Worm (Caenorhabditis elegans) whole organism, young adult: ENCODE results near the gene srab-20.

Source experiments
- B0019.2 ChIP-seq: fragments of 200-800 bp; sonication (Bioruptor generic); conservative IDR thresholded peaks from 2 replicates; pipeline ENCODE4 v1.3.6; 2022; ENCODE audit warnings: missing genetic modification reagents, missing genetic modification characterization, missing compliant biosample characterization
- B0261.1 ChIP-seq: sonication (generic microtip); optimal IDR thresholded peaks from 2 replicates; lab custom pipeline; 2016; ENCODE audit warnings: mild to moderate bottlenecking, missing genetic modification characterization, moderate library complexity, missing compliant biosample characterization
- D2030.7 ChIP-seq: fragments of 200-800 bp; sonication (Bioruptor generic); IDR thresholded peaks from 2 replicates; pipeline ENCODE4 v1.3.6; 2022; ENCODE audit warnings: missing genetic modification reagents, missing genetic modification characterization, missing compliant biosample characterization
- F23B12.7 ChIP-seq: sonication (generic microtip); optimal IDR thresholded peaks from 2 replicates; lab custom pipeline; 2017; ENCODE audit warnings: missing genetic modification characterization, mild to moderate bottlenecking, missing compliant biosample characterization, antibody characterized with exemption, moderate library complexity; ENCODE audit not compliant: insufficient read depth
- Y56A3A.18 ChIP-seq: fragments of 200-800 bp; sonication (Bioruptor generic); IDR thresholded peaks from 2 replicates; pipeline ENCODE4 v1.3.6; 2022; ENCODE audit warnings: missing genetic modification reagents, missing genetic modification characterization, missing compliant biosample characterization
- ama-1 ChIP-seq, 3 experiments: fragments of 150-350 bp in 1 of 3; sonication (generic microtip) in 2 of 3; optimal IDR thresholded peaks; 2 replicates each; lab custom pipeline; 2014 to 2018; ENCODE audit warnings: missing biosample characterization in 2 of 3, missing genetic modification characterization in 2 of 3, missing genetic modification reagents in 2 of 3
- athp-1 ChIP-seq: sonication (generic microtip); optimal IDR thresholded peaks from 2 replicates; lab custom pipeline; 2017; ENCODE audit warnings: mild to moderate bottlenecking, missing genetic modification characterization, missing compliant biosample characterization
- bed-2 ChIP-seq: fragments of 200-800 bp; sonication (Bioruptor generic); IDR thresholded peaks from 2 replicates; pipeline ENCODE4 v1.3.6; 2022; ENCODE audit warnings: missing genetic modification reagents, missing genetic modification characterization, missing compliant biosample characterization
- cebp-1 ChIP-seq, 2 experiments: fragments of 200-800 bp in 1 of 2; sonication (Bioruptor generic) in 1 of 2; sonication (generic microtip) in 1 of 2; IDR thresholded peaks in 1 of 2; optimal IDR thresholded peaks in 1 of 2; 2 replicates each; pipeline versions ENCODE4 v1.3.6 to Lab custom; 2017 to 2022; ENCODE audit warnings: missing compliant biosample characterization in 2 of 2, missing genetic modification characterization in 2 of 2, mild to moderate bottlenecking in 1 of 2, missing genetic modification reagents in 1 of 2, moderate library complexity in 1 of 2
- cebp-2 ChIP-seq: fragments of 200-800 bp; sonication (Bioruptor generic); IDR thresholded peaks from 2 replicates; pipeline ENCODE4 v1.3.6; 2022; ENCODE audit warnings: missing genetic modification characterization, missing compliant biosample characterization
- ceh-27 ChIP-seq: fragments of 200-800 bp; sonication (Bioruptor generic); optimal IDR thresholded peaks from 2 replicates; lab custom pipeline; 2018; ENCODE audit warnings: mild to moderate bottlenecking, missing genetic modification characterization, moderate library complexity, missing compliant biosample characterization
- chd-7 ChIP-seq: sonication (generic microtip); optimal IDR thresholded peaks from 2 replicates; lab custom pipeline; 2016; ENCODE audit warnings: mild to moderate bottlenecking, missing genetic modification characterization, moderate library complexity, missing compliant biosample characterization
- die-1 ChIP-seq: sonication (generic microtip); optimal IDR thresholded peaks from 2 replicates; lab custom pipeline; 2016; ENCODE audit warnings: missing genotype, mild to moderate bottlenecking, missing genetic modification characterization, missing compliant biosample characterization
- ets-4 ChIP-seq: fragments of 200-800 bp; sonication (Bioruptor generic); optimal IDR thresholded peaks from 2 replicates; lab custom pipeline; 2018; ENCODE audit warnings: mild to moderate bottlenecking, missing genetic modification characterization, missing compliant biosample characterization
- hlh-26 ChIP-seq: fragments of 200-800 bp; sonication (Bioruptor generic); conservative IDR thresholded peaks from 2 replicates; pipeline ENCODE4 v1.3.6; 2022; ENCODE audit warnings: missing genetic modification reagents, missing genetic modification characterization, missing compliant biosample characterization
- hmg-1.2 ChIP-seq: fragments of 200-800 bp; sonication (Bioruptor generic); IDR thresholded peaks from 2 replicates; pipeline ENCODE4 v1.3.6; 2022; ENCODE audit warnings: missing genetic modification reagents, missing genetic modification characterization, missing compliant biosample characterization
- let-607 ChIP-seq, 2 experiments: fragments of 200-800 bp in 1 of 2; sonication (Bioruptor generic) in 1 of 2; sonication (generic microtip) in 1 of 2; optimal IDR thresholded peaks; 2 replicates each; lab custom pipeline; 2016 to 2018; ENCODE audit warnings: mild to moderate bottlenecking in 2 of 2, missing compliant biosample characterization in 2 of 2, missing genetic modification characterization in 2 of 2, moderate library complexity in 2 of 2, missing genotype in 1 of 2
- lin-26 ChIP-seq: fragments of 200-800 bp; sonication (Bioruptor generic); IDR thresholded peaks from 2 replicates; pipeline ENCODE4 v1.3.6; 2022; ENCODE audit warnings: missing genetic modification reagents, missing genetic modification characterization, missing compliant biosample characterization
- lin-54 ChIP-seq: fragments of 200-800 bp; sonication (Bioruptor generic); optimal IDR thresholded peaks from 2 replicates; lab custom pipeline; 2018; ENCODE audit warnings: mild to moderate bottlenecking, missing genetic modification characterization, missing compliant biosample characterization
- lir-1 ChIP-seq: fragments of 200-800 bp; sonication (Bioruptor generic); conservative IDR thresholded peaks from 2 replicates; pipeline ENCODE4 v1.3.6; 2022; ENCODE audit warnings: missing genetic modification reagents, missing genetic modification characterization, missing compliant biosample characterization
- lsl-1 ChIP-seq: fragments of 200-800 bp; sonication (Bioruptor generic); optimal IDR thresholded peaks from 2 replicates; lab custom pipeline; 2018; ENCODE audit warnings: mild to moderate bottlenecking, missing genetic modification characterization, moderate library complexity, missing compliant biosample characterization
- madf-10 ChIP-seq: sonication (generic microtip); optimal IDR thresholded peaks from 2 replicates; lab custom pipeline; 2016; ENCODE audit warnings: mild to moderate bottlenecking, missing genetic modification characterization, missing compliant biosample characterization
- madf-6 ChIP-seq: fragments of 200-800 bp; sonication (Bioruptor generic); IDR thresholded peaks from 2 replicates; pipeline ENCODE4 v1.3.6; 2022; ENCODE audit warnings: missing genetic modification reagents, missing genetic modification characterization, missing compliant biosample characterization
- mxl-1 ChIP-seq: sonication (generic microtip); optimal IDR thresholded peaks from 2 replicates; lab custom pipeline; 2016; ENCODE audit warnings: missing genetic modification characterization, missing compliant biosample characterization
- nfyb-1 ChIP-seq: fragments of 200-800 bp; sonication (Bioruptor generic); IDR thresholded peaks from 2 replicates; pipeline ENCODE4 v1.3.6; 2022; ENCODE audit warnings: missing genetic modification reagents, missing genetic modification characterization, missing compliant biosample characterization
- nhr-90 ChIP-seq: sonication (generic microtip); optimal IDR thresholded peaks from 2 replicates; lab custom pipeline; 2016; ENCODE audit warnings: missing genotype, mild to moderate bottlenecking, missing genetic modification characterization, missing compliant biosample characterization
- pha-4 ChIP-seq: fragments of 150-350 bp; sonication (generic microtip); optimal IDR thresholded peaks from 2 replicates; lab custom pipeline; 2014; ENCODE audit warnings: missing biosample characterization, missing genetic modification reagents, missing genetic modification characterization
- rec-8 ChIP-seq, 2 experiments: sonication (generic microtip); optimal IDR thresholded peaks; 2 replicates each; lab custom pipeline; 2016; ENCODE audit warnings: mild to moderate bottlenecking in 2 of 2, missing genetic modification characterization in 2 of 2, missing genetic modification reagents in 2 of 2, missing genotype in 2 of 2, missing biosample characterization in 1 of 2, missing compliant biosample characterization in 1 of 2, moderate library complexity in 1 of 2
- rpc-1 ChIP-seq, 2 experiments: fragments of 150-350 bp in 1 of 2; sonication (generic microtip) in 1 of 2; optimal IDR thresholded peaks; 2 replicates each; lab custom pipeline; 2014 to 2018; ENCODE audit warnings: missing biosample characterization in 1 of 2, missing genetic modification characterization in 1 of 2, missing genetic modification reagents in 1 of 2, missing genotype in 1 of 2
- snpc-3.4 ChIP-seq: sonication (generic microtip); optimal IDR thresholded peaks from 2 replicates; lab custom pipeline; 2017; ENCODE audit warnings: missing genetic modification characterization, mild to moderate bottlenecking, missing compliant biosample characterization, antibody characterized with exemption, moderate library complexity, missing genotype, missing genetic modification reagents
- snpc-4 ChIP-seq, 5 experiments: fragments of 150-350 bp in 1 of 5; sonication (generic microtip) in 4 of 5; optimal IDR thresholded peaks; 2 replicates each; lab custom pipeline; 2014 to 2018; ENCODE audit warnings: missing genetic modification characterization in 5 of 5, missing biosample characterization in 3 of 5, antibody characterized with exemption in 2 of 5, mild to moderate bottlenecking in 2 of 5, missing compliant biosample characterization in 2 of 5, missing genotype in 2 of 5, moderate library complexity in 2 of 5, missing genetic modification reagents in 1 of 5
- tbp1 ChIP-seq: fragments of 200-800 bp; sonication (Bioruptor generic); optimal IDR thresholded peaks from 2 replicates; lab custom pipeline; 2018; ENCODE audit warnings: mild to moderate bottlenecking, missing genetic modification characterization, missing compliant biosample characterization
- tlf-1 ChIP-seq: fragments of 200-800 bp; sonication (Bioruptor generic); optimal IDR thresholded peaks from 2 replicates; lab custom pipeline; 2018; ENCODE audit warnings: mild to moderate bottlenecking, missing genetic modification characterization, missing compliant biosample characterization
- zfh-2 ChIP-seq: fragments of 200-800 bp; sonication (Bioruptor generic); conservative IDR thresholded peaks from 2 replicates; pipeline ENCODE4 v1.3.6; 2022; ENCODE audit warnings: missing genetic modification reagents, missing genetic modification characterization, missing compliant biosample characterization
- ztf-22 ChIP-seq: fragments of 200-800 bp; sonication (Bioruptor generic); optimal IDR thresholded peaks from 2 replicates; lab custom pipeline; 2018; ENCODE audit warnings: mild to moderate bottlenecking, missing genetic modification characterization, moderate library complexity, missing compliant biosample characterization
- ztf-25 ChIP-seq: fragments of 200-800 bp; sonication (Bioruptor generic); IDR thresholded peaks from 2 replicates; pipeline ENCODE4 v1.3.6; 2022; ENCODE audit warnings: missing genetic modification reagents, missing genetic modification characterization, missing compliant biosample characterization
- ztf-28 ChIP-seq: fragments of 200-800 bp; sonication (Bioruptor generic); IDR thresholded peaks from 2 replicates; pipeline ENCODE4 v1.3.6; 2022; ENCODE audit warnings: missing genetic modification reagents, missing genetic modification characterization, missing compliant biosample characterization

srab-20 gene

DNA sequence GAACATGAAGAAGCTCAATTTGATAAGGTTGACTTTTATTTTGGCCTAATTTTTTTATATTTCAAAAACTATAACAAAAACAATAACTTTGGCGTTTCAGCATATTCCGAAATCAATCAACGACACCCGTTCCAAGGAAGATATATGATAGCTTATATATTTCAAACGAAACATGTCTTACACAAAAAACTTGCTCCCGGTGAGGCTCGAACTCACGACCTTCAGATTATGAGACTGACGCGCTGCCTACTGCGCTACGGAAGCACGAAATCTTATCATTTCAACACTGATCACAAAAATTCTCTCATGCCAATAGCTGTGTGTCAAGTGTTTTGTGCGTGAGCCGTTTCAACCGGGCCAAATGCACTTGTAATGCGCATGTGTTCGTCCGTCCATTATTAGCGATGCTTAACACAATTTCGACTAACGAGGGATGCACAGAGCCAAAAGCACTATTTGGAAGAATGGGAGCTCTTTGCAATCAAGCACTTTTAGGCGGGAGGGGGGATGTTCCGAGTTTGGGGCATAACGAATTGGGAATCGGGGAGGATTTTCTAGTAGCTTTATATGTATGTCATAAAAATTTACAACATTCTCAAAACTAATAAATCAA lies 26.4 kb downstream of the srab-20 start:
- TF ChIP-seq hmg-1.2 (GFP tag; lab: Robert Waterston, UW) (peak; percentile 10; the same call in 1 of the 2 replicates), lin-26 (GFP tag; lab: Robert Waterston, UW) (peak; percentile 82), nfyb-1 (0 out of 2 replicates have a peak, but pooled peaks have one; percentile 56), chd-7 (tag; lab: Kevin White, UChicago) (no peak), ets-4 (GFP tag; lab: Kevin White, UChicago) (no peak), lin-54 (GFP tag; lab: Kevin White, UChicago) (peak; percentile 9), hlh-26 (GFP tag; lab: Robert Waterston, UW) (no peak), ztf-22 (GFP tag; lab: Kevin White, UChicago) (no peak), cebp-1 (GFP tag; IDR thresholded peaks at IDR 0.05; lab: Robert Waterston, UW) (no peak), cebp-1 (tag; optimal IDR thresholded peaks at IDR 0.05; lab: Kevin White, UChicago) (no peak), snpc-4 (GFP tag; optimal IDR thresholded peaks at IDR 0.05; lab: Kevin White, UChicago) (no peak), snpc-4 (tag; optimal IDR thresholded peaks at IDR 0.05; lab: Kevin White, UChicago) (peak in 1 of 4 experiments; percentile 7), F23B12.7 (tag; lab: Kevin White, UChicago) (no peak), mxl-1 (peak; percentile 44), rec-8 (tag; optimal IDR thresholded peaks at IDR 0.05; lab: Kevin White, UChicago) (peak; percentile 44 to 65), madf-10 (peak; percentile 31), pha-4 (no peak), tlf-1 (GFP tag; lab: Kevin White, UChicago) (no peak), ceh-27 (GFP tag; lab: Kevin White, UChicago) (no peak), madf-6 (GFP tag; lab: Robert Waterston, UW) (no peak), die-1 (tag; lab: Kevin White, UChicago) (peak; percentile 43), let-607 (tag; optimal IDR thresholded peaks at IDR 0.05; lab: Kevin White, UChicago) (no peak), B0261.1 (peak; percentile 64), rpc-1 (optimal IDR thresholded peaks at IDR 0.05; lab: Kevin White, UChicago) (peak; percentile 77), rpc-1 (tag; optimal IDR thresholded peaks at IDR 0.05; lab: Kevin White, UChicago) (peak; percentile 82), snpc-3.4 (tag; lab: Kevin White, UChicago) (peak; percentile 37), zfh-2 (no peak), tbp1 (GFP tag; lab: Kevin White, UChicago) (peak; percentile 84), ztf-25 (GFP tag; lab: Robert Waterston, UW) (no peak), lsl-1 (GFP tag; lab: Kevin White, UChicago) (no peak), B0019.2 (GFP tag; lab: Robert Waterston, UW) (no peak), athp-1 (tag; lab: Kevin White, UChicago) (no peak), nhr-90 (tag; lab: Kevin White, UChicago) (peak; percentile 53), Y56A3A.18 (0 out of 2 replicates have a peak, but pooled peaks have one; percentile 21), bed-2 (GFP tag; lab: Robert Waterston, UW) (no peak), ama-1 (optimal IDR thresholded peaks at IDR 0.05; lab: Kevin White, UChicago) (no peak), ama-1 (GFP tag; optimal IDR thresholded peaks at IDR 0.05; lab: Kevin White, UChicago) (peak in 1 of 2 experiments; percentile 40), lir-1 (no peak), D2030.7 (peak; percentile 10; the same call in 1 of the 2 replicates), ztf-28 (GFP tag; lab: Robert Waterston, UW) (no peak), cebp-2 (GFP tag; lab: Robert Waterston, UW) (no peak)
